Fruit fly (Drosophila melanogaster): ENCODE results near the gene CG2698.

Gene CG2698

DNA sequence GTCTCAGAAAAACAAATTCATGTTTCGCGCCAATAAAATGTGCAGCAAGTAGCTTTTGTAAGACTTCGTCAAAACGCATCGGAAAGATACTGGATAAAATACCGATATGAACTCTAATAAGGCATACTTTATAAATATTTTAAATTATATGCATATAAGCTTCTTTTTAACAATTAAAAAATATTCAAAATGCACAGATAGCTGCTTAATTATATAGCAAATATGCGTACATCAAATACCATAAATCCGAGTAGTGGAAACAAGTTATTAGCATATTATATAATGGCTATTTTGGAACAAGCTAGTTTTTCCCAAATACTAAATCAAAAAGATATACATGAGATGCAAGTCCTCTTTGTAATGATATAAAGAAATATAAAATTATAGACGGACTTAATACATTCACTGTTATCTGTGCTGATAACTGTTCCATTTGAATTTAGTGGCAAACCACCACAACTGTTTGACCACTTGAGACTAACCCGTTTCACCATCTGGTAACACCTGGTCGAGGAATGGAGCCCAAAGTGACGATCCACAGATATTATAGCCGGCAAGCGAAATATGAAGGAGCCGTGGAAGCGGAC lies 1.7 kb upstream of the CG2698 start, which contains the start of gene PIG-H (continued):
- TF ChIP-seq salm (tag; optimal IDR thresholded peaks at IDR 0.05) (no peak), CG12155 (GFP tag; optimal IDR thresholded peaks at IDR 0.05) (peak; percentile 2), ap (GFP tag; IDR thresholded peaks at IDR 0.05) (no peak), Elba2 (GFP tag; optimal IDR thresholded peaks at IDR 0.05) (no peak), CG3995 (GFP tag; optimal IDR thresholded peaks at IDR 0.05) (peak; percentile 37), tio (GFP tag; optimal IDR thresholded peaks at IDR 0.05) (no peak), phol (tag; optimal IDR thresholded peaks at IDR 0.05) (peak; percentile 54), zen (tag; optimal IDR thresholded peaks at IDR 0.05) (peak; percentile 19), Deaf1 (tag; optimal IDR thresholded peaks at IDR 0.05) (no peak), CG10267 (tag; optimal IDR thresholded peaks at IDR 0.05) (peak; percentile 19), CG11504 (tag; optimal IDR thresholded peaks at IDR 0.05) (peak; percentile 37), exex (tag; optimal IDR thresholded peaks at IDR 0.05) (no peak), CG9817 (tag; optimal IDR thresholded peaks at IDR 0.05) (no peak), CG4360 (GFP tag; IDR thresholded peaks at IDR 0.05) (no peak), p53 (GFP tag; optimal IDR thresholded peaks at IDR 0.05) (no peak), nmo (GFP tag; optimal IDR thresholded peaks at IDR 0.05) (peak; percentile 55), CG3847 (GFP tag; IDR thresholded peaks at IDR 0.05) (0 out of 2 replicates have a peak, but pooled peaks have one; percentile 33), twi (tag; optimal IDR thresholded peaks at IDR 0.05) (no peak), CG13424 (tag; optimal IDR thresholded peaks at IDR 0.05) (peak; percentile 6), CG2712 (tag; optimal IDR thresholded peaks at IDR 0.05) (peak; percentile 44), MESR4 (GFP tag; optimal IDR thresholded peaks at IDR 0.05) (peak; percentile 52), CG6654 (GFP tag; optimal IDR thresholded peaks at IDR 0.05) (no peak), hb (GFP tag; IDR thresholded peaks at IDR 0.05; ENCODE audit: partially characterized antibody) (0 out of 3 replicates have a peak, but pooled peaks have one; percentile 16), nom (GFP tag; optimal IDR thresholded peaks at IDR 0.05) (no peak), CG3838 (GFP tag; optimal IDR thresholded peaks at IDR 0.05) (no peak), pan (optimal IDR thresholded peaks at IDR 0.05) (no peak), pan (GFP tag; optimal IDR thresholded peaks at IDR 0.05 in 1 of 2, IDR thresholded peaks at IDR 0.05 in 1 of 2) (no peak), CG9215 (GFP tag; IDR thresholded peaks at IDR 0.05) (no peak), GATAe (GFP tag; conservative IDR thresholded peaks at IDR 0.05) (no peak), CG1603 (tag; optimal IDR thresholded peaks at IDR 0.05) (peak; percentile 5), Dref (GFP tag; IDR thresholded peaks at IDR 0.05) (no peak), lilli (GFP tag; optimal IDR thresholded peaks at IDR 0.05) (peak; percentile 26), dm (GFP tag; optimal IDR thresholded peaks at IDR 0.05) (no peak), Lim3 (GFP tag; IDR thresholded peaks at IDR 0.05) (no peak), CG5953 (GFP tag; IDR thresholded peaks at IDR 0.05) (no peak), CG9797 (GFP tag; optimal IDR thresholded peaks at IDR 0.05) (peak; percentile 65), Lhr (GFP tag; optimal IDR thresholded peaks at IDR 0.05) (peak; percentile 70), CG33213 (GFP tag; optimal IDR thresholded peaks at IDR 0.05) (no peak), CG18262 (tag; optimal IDR thresholded peaks at IDR 0.05) (peak; percentile 7), YL-1 (GFP tag; optimal IDR thresholded peaks at IDR 0.05) (peak; percentile 74), Dip2 (GFP tag; IDR thresholded peaks at IDR 0.05) (no peak), CG7357 (GFP tag; IDR thresholded peaks at IDR 0.05) (peak; percentile 88), Nf-YC (tag; optimal IDR thresholded peaks at IDR 0.05) (peak; percentile 36), lola (GFP tag; optimal IDR thresholded peaks at IDR 0.05) (peak in 1 of 3 experiments; percentile 22), row (GFP tag; IDR thresholded peaks at IDR 0.05) (peak; percentile 46; the same call in 1 of the 3 replicates), CG8944 (GFP tag; optimal IDR thresholded peaks at IDR 0.05) (no peak), CG4282 (GFP tag; optimal IDR thresholded peaks at IDR 0.05) (no peak), E2f2 (GFP tag; IDR thresholded peaks at IDR 0.05) (peak; percentile 96), CG30020 (tag; optimal IDR thresholded peaks at IDR 0.05) (peak; percentile 83), sim (GFP tag; IDR thresholded peaks at IDR 0.05) (no peak), sens (GFP tag) (peak; percentile 51)

All from whole organism, embryonic.